Fruit fly (Drosophila melanogaster) whole organism, wandering third instar larva: ENCODE results near the gene CG32756.

Source experiments
- Abd-B ChIP-seq: fragments of >200 bp; optimal IDR thresholded peaks from 2 replicates; lab custom pipeline; 2017; ENCODE audit warnings: missing biosample characterization, missing genetic modification characterization
- CG32264 ChIP-seq: fragments of 200-800 bp; sonication (Bioruptor generic); optimal IDR thresholded peaks from 2 replicates; lab custom pipeline; 2016; ENCODE audit warnings: missing biosample characterization, missing genetic modification characterization
- CG9705 ChIP-seq: fragments of 200-800 bp; sonication (Bioruptor generic); optimal IDR thresholded peaks from 2 replicates; lab custom pipeline; 2018; ENCODE audit warnings: missing biosample characterization, mild to moderate bottlenecking, missing genetic modification characterization
- CrebA ChIP-seq: fragments of 200-800 bp; sonication (Bioruptor generic); optimal IDR thresholded peaks from 2 replicates; lab custom pipeline; 2016; ENCODE audit warnings: missing biosample characterization, mild to moderate bottlenecking, missing genetic modification characterization, borderline replicate concordance
- Dfd ChIP-seq: fragments of >200 bp; optimal IDR thresholded peaks from 2 replicates; lab custom pipeline; 2017; ENCODE audit warnings: missing biosample characterization, missing genetic modification characterization
- Dif ChIP-seq: fragments of 200-275, 200-300 bp; sonication (Bioruptor generic); optimal IDR thresholded peaks from 2 replicates; lab custom pipeline; 2018; ENCODE audit warnings: missing biosample characterization, missing genetic modification characterization; ENCODE audit not compliant: partially characterized antibody
- GATAd ChIP-seq: sonication (Bioruptor generic); optimal IDR thresholded peaks from 2 replicates; lab custom pipeline; 2016; ENCODE audit warnings: missing biosample characterization, missing genetic modification characterization
- HLH106 ChIP-seq: fragments of 200-800 bp; optimal IDR thresholded peaks from 3 replicates; lab custom pipeline; 2019; ENCODE audit warnings: missing biosample characterization, mild to moderate bottlenecking, missing genetic modification characterization, moderate library complexity
- Hnf4 ChIP-seq: fragments of 200-800 bp; sonication (Bioruptor generic); optimal IDR thresholded peaks from 2 replicates; lab custom pipeline; 2016; ENCODE audit warnings: missing biosample characterization, mild to moderate bottlenecking, missing genetic modification characterization
- Hr78 ChIP-seq: fragments of >200 bp; optimal IDR thresholded peaks from 2 replicates; lab custom pipeline; 2017; ENCODE audit warnings: missing biosample characterization, missing genetic modification characterization
- Hr83 ChIP-seq: fragments of 200-300 bp; sonication (Bioruptor generic); optimal IDR thresholded peaks from 2 replicates; lab custom pipeline; 2016; ENCODE audit warnings: missing biosample characterization, mild to moderate bottlenecking, missing genetic modification characterization, moderate library complexity; ENCODE audit not compliant: poor library complexity, severe bottlenecking
- Jra ChIP-seq: sonication (Bioruptor generic); optimal IDR thresholded peaks from 2 replicates; lab custom pipeline; 2016; ENCODE audit warnings: missing biosample characterization, missing genetic modification characterization
- Mio ChIP-seq: sonication (Bioruptor generic); optimal IDR thresholded peaks from 2 replicates; lab custom pipeline; 2016; ENCODE audit warnings: missing biosample characterization, missing genetic modification characterization
- Myc ChIP-seq: fragments of >200 bp; optimal IDR thresholded peaks from 2 replicates; lab custom pipeline; 2017
- N ChIP-seq: fragments of >200 bp; optimal IDR thresholded peaks from 2 replicates; lab custom pipeline; 2018; ENCODE audit warnings: missing biosample characterization, missing external identifiers, missing genetic modification characterization
- OdsH ChIP-seq: fragments of 200-800 bp; sonication (Bioruptor generic); optimal IDR thresholded peaks from 2 replicates; lab custom pipeline; 2016; ENCODE audit warnings: missing biosample characterization, mild to moderate bottlenecking, missing genetic modification characterization
- Rel ChIP-seq, 2 experiments: fragments of 200-800 bp; sonication (Bioruptor generic) in 1 of 2; optimal IDR thresholded peaks; 2 replicates in 1 of 2; 3 replicates in 1 of 2; lab custom pipeline; 2016 to 2019; ENCODE audit warnings: mild to moderate bottlenecking in 2 of 2, missing biosample characterization in 2 of 2, missing genetic modification characterization in 2 of 2, moderate library complexity in 1 of 2
- Sp1 ChIP-seq: fragments of 200-800 bp; sonication (Bioruptor generic); optimal IDR thresholded peaks from 3 replicates; lab custom pipeline; 2019; ENCODE audit warnings: missing biosample characterization, mild to moderate bottlenecking, missing genetic modification characterization, moderate library complexity
- Vsx2 ChIP-seq: fragments of 200-300, 225-300 bp; sonication (Bioruptor generic); optimal IDR thresholded peaks from 2 replicates; lab custom pipeline; 2018; ENCODE audit warnings: missing biosample characterization, missing genetic modification characterization; ENCODE audit not compliant: partially characterized antibody
- br ChIP-seq: fragments of 200-800 bp; sonication (Bioruptor generic); optimal IDR thresholded peaks from 2 replicates; lab custom pipeline; 2016; ENCODE audit warnings: missing biosample characterization, missing genetic modification characterization
- brk ChIP-seq: fragments of 200-800 bp; sonication (Bioruptor generic); optimal IDR thresholded peaks from 2 replicates; lab custom pipeline; 2016; ENCODE audit warnings: missing biosample characterization, mild to moderate bottlenecking, missing genetic modification characterization
- dl ChIP-seq, 2 experiments: fragments of 175-275, 200-275 bp in 1 of 2; fragments of 200-275 bp in 1 of 2; sonication (Bioruptor generic); optimal IDR thresholded peaks; lab custom pipeline; 2018; ENCODE audit warnings: mild to moderate bottlenecking in 2 of 2, missing biosample characterization in 2 of 2, missing genetic modification characterization in 2 of 2, moderate library complexity in 2 of 2; ENCODE audit not compliant: partially characterized antibody in 2 of 2, insufficient read depth in 1 of 2
- dmrt93B ChIP-seq: fragments of 200-800 bp; sonication (Bioruptor generic); optimal IDR thresholded peaks from 2 replicates; lab custom pipeline; 2018; ENCODE audit warnings: missing biosample characterization, mild to moderate bottlenecking, missing genetic modification characterization
- dsf ChIP-seq: sonication (Bioruptor generic); optimal IDR thresholded peaks from 2 replicates; lab custom pipeline; 2016; ENCODE audit warnings: missing biosample characterization, missing genetic modification characterization, borderline replicate concordance
- ey ChIP-seq: fragments of 200-800 bp; sonication (Bioruptor generic); optimal IDR thresholded peaks from 2 replicates; lab custom pipeline; 2016; ENCODE audit warnings: missing biosample characterization, missing genetic modification characterization
- foxo ChIP-seq, 2 experiments: fragments of 200-800 bp; sonication (Bioruptor generic); optimal IDR thresholded peaks; 2 replicates in 1 of 2; 3 replicates in 1 of 2; lab custom pipeline; 2016 to 2017; ENCODE audit warnings: missing biosample characterization in 2 of 2, missing genetic modification characterization in 2 of 2
- fru ChIP-seq: fragments of 200-800 bp; sonication (Bioruptor generic); optimal IDR thresholded peaks from 3 replicates; lab custom pipeline; 2016; ENCODE audit warnings: missing biosample characterization, mild to moderate bottlenecking, missing genetic modification characterization
- h ChIP-seq: fragments of 200-800 bp; sonication (Bioruptor generic); optimal IDR thresholded peaks from 3 replicates; lab custom pipeline; 2016; ENCODE audit warnings: missing biosample characterization, mild to moderate bottlenecking, missing genetic modification characterization
- jim ChIP-seq: fragments of 175-275, 200-325 bp; sonication (Bioruptor generic); optimal IDR thresholded peaks from 2 replicates; lab custom pipeline; 2016; ENCODE audit warnings: missing biosample characterization, mild to moderate bottlenecking, missing genetic modification characterization
- lola ChIP-seq: fragments of >200 bp; optimal IDR thresholded peaks from 2 replicates; lab custom pipeline; 2017; ENCODE audit warnings: missing biosample characterization, missing genetic modification characterization
- pan ChIP-seq: fragments of >200 bp; optimal IDR thresholded peaks from 2 replicates; lab custom pipeline; 2017
- psq ChIP-seq: fragments of 200-800 bp; sonication (Bioruptor generic); optimal IDR thresholded peaks from 3 replicates; lab custom pipeline; 2017; ENCODE audit warnings: missing biosample characterization, mild to moderate bottlenecking, missing genetic modification characterization, moderate library complexity
- rgr ChIP-seq: fragments of 200-800 bp; sonication (Bioruptor generic); optimal IDR thresholded peaks from 3 replicates; lab custom pipeline; 2016; ENCODE audit warnings: missing biosample characterization, mild to moderate bottlenecking, missing genetic modification characterization
- sage ChIP-seq: fragments of 200-800 bp; sonication (Bioruptor generic); optimal IDR thresholded peaks from 2 replicates; lab custom pipeline; 2016; ENCODE audit warnings: missing biosample characterization, mild to moderate bottlenecking, missing genetic modification characterization
- sv ChIP-seq: fragments of 200-800 bp; sonication (Bioruptor generic); optimal IDR thresholded peaks from 3 replicates; lab custom pipeline; 2016; ENCODE audit warnings: missing biosample characterization, missing genetic modification characterization
- tai ChIP-seq: sonication (Bioruptor generic); optimal IDR thresholded peaks from 2 replicates; lab custom pipeline; 2016; ENCODE audit warnings: missing biosample characterization, missing genetic modification characterization
- usp ChIP-seq: fragments of >200 bp; optimal IDR thresholded peaks from 2 replicates; lab custom pipeline; 2017; ENCODE audit warnings: missing biosample characterization, missing genetic modification characterization
- woc ChIP-seq: sonication (Bioruptor generic); optimal IDR thresholded peaks from 2 replicates; lab custom pipeline; 2016; ENCODE audit warnings: missing biosample characterization, mild to moderate bottlenecking, missing genetic modification characterization

CG32756 gene

DNA sequence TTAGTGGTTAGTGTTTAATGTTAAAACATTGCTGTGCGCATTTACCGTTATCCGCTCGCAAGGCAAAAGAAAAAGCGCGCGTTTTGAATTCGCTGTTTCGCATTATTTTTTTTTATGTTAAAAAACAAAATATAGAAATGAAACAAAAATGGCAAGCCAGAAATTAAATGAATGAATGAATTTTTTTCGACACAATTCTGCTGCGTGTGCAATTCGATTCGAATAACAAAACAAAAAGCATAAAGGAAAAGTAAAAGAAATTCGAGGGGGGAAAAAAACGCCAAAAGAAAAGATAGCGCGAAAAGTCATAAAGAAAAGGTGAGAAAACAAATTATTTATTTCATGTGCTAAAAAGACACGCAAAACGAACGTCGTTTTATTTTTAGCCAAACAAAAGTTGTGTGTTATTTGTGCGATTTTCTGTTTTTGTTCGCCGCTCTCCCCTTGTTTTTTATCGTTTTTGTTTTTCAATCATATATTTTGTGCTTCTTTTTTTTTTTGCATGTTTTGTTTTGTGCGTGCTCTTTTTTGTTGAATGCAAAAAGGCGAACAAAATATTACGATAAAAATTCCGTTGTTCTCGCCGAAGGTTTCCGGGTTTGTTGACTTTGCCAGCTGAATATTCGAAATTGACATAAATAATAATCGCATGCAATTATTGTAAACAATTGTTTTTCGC lies 28.0 kb upstream of the CG32756 start:
- TF ChIP-seq Sp1 (GFP tag; lab: Kevin White, UChicago) (peak; percentile 23), psq (GFP tag; lab: Kevin White, UChicago) (peak; percentile 70), brk (peak; percentile 14), rgr (GFP tag; lab: Kevin White, UChicago) (no peak), dmrt93B (no peak)

DNA sequence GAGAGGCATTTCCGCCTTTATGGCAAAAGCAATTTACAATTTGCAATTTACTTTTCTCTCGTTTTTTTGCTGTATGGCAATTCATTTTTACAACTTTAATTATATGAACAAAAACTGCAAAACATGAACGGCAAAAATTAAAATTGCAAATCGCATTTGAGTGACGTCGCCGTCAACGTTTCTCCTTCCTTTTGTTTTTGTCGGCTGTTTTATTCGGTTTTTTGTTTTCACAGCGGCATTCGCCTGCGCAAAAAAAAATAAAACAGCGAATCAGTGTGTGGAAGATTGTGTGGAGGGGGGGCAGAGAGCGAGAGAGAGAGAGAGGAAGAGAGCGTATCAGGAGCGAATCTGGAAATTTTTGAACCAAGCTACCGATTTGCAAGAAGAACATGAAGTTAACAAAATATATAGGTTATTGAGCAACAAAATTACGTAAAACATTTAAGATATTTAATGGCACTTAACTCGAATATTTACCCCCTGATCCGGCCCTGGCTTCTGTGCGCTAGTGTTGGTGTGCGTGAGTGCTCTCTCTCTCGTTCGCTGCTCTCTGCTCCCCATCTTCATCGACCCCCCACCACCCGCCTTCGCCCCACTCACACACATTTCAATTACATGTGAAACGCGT lies 26.9 kb upstream of the CG32756 start:
- TF ChIP-seq Vsx2 (GFP tag; lab: Kevin White, UChicago) (peak; percentile 70), woc (GFP tag; lab: Kevin White, UChicago) (peak; percentile 99), Mio (GFP tag; lab: Kevin White, UChicago) (peak; percentile 92), Sp1 (GFP tag; lab: Kevin White, UChicago) (peak; percentile 99), fru (GFP tag; lab: Kevin White, UChicago) (peak; percentile 100), GATAd (GFP tag; lab: Kevin White, UChicago) (peak; percentile 98), jim (peak; percentile 87), br (peak; percentile 99), dl (GFP tag; optimal IDR thresholded peaks at IDR 0.05; lab: Kevin White, UChicago; ENCODE audit: insufficient read depth in 1 of 2, partially characterized antibody in 2 of 2) (no peak), rgr (GFP tag; lab: Kevin White, UChicago) (peak; percentile 100), Hnf4 (GFP tag; lab: Kevin White, UChicago) (peak; percentile 99), ey (GFP tag; lab: Kevin White, UChicago) (peak; percentile 100), CG9705 (peak; percentile 99), Hr78 (GFP tag; lab: Kevin White, UChicago) (no peak), Jra (GFP tag; lab: Kevin White, UChicago) (peak; percentile 98), Dfd (GFP tag; lab: Kevin White, UChicago) (peak; percentile 87), tai (GFP tag; lab: Kevin White, UChicago) (peak; percentile 98), lola (GFP tag; lab: Kevin White, UChicago) (no peak), Myc (lab: Kevin White, UChicago) (no peak), sage (GFP tag; lab: Kevin White, UChicago) (peak; percentile 98), pan (lab: Kevin White, UChicago) (no peak), CG32264 (GFP tag; lab: Kevin White, UChicago) (peak; percentile 97), Hr83 (peak; percentile 95), psq (GFP tag; lab: Kevin White, UChicago) (peak; percentile 100), Dif (GFP tag; lab: Kevin White, UChicago) (peak; percentile 54), sv (GFP tag; lab: Kevin White, UChicago) (peak; percentile 98), dmrt93B (peak; percentile 99), Rel (GFP tag; optimal IDR thresholded peaks at IDR 0.05; lab: Kevin White, UChicago) (peak; percentile 93), Rel (tag; optimal IDR thresholded peaks at IDR 0.05; lab: Kevin White, UChicago) (peak; percentile 95), HLH106 (peak; percentile 100), foxo (GFP tag; optimal IDR thresholded peaks at IDR 0.05; lab: Kevin White, UChicago) (peak; percentile 92 to 100), h (GFP tag; lab: Kevin White, UChicago) (peak; percentile 100), OdsH (GFP tag; lab: Kevin White, UChicago) (peak; percentile 99), CrebA (no peak), Abd-B (no peak), brk (peak; percentile 95), usp (no peak), dsf (GFP tag; lab: Kevin White, UChicago) (peak; percentile 95), N (GFP tag; lab: Kevin White, UChicago) (peak; percentile 23)
- TF ChIP-seq, all 38 proteins: peak for 30
